Worm (Caenorhabditis elegans): Measurements from ENCODE around the gene rps-14.

DNA sequence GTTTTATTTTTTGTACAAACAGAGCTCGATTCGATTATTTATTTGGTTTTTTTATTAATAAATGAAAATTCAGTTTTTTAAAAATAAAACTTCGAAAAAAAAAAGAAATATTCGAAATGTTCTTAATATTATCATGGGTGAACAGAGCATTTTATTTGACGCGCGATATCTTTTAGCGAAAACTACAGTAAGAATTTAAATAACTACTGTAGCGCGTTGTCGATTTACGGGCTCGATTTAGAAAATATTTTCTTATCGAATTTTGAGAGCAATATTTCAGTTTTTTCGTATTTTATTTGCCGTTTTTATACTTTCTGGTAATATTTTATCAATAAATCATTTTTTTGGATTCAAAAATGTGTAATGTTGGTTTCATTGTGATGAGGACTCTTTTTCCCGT lies 41.7 kb upstream of the rps-14 start:
- TF ChIP-seq mep-1 (tag; optimal IDR thresholded peaks at IDR 0.05) = no peak
- no peak for TF ChIP-seq nhr-12 (tag; optimal IDR thresholded peaks at IDR 0.05)
- TF ChIP-seq nhr-28 (tag; optimal IDR thresholded peaks at IDR 0.05) = no peak
- TF ChIP-seq elt-3 (tag; optimal IDR thresholded peaks at IDR 0.05) = no peak
- TF ChIP-seq nhr-237 (tag; optimal IDR thresholded peaks at IDR 0.05) = no peak
- TF ChIP-seq snpc-4 (tag; optimal IDR thresholded peaks at IDR 0.05) = no peak
- no peak for TF ChIP-seq ceh-43 (GFP tag; optimal IDR thresholded peaks at IDR 0.05)

Data from whole organism, mixed stage, embryonic.